Fruit fly (Drosophila melanogaster) whole organism, embryonic: ENCODE data around the gene CG13022.
A peak's percentile ranks its signal among the peaks of the same experiment; 100 is the strongest.

Experiments used
- Awh ChIP-seq: fragments of 200-800 bp; sonication (Bioruptor generic); IDR thresholded peaks from 2 replicates; pipeline ENCODE4, ENCODE4 v1.3.6; 2022; ENCODE audit warnings: missing biosample characterization, missing genetic modification characterization
- B-H2 ChIP-seq: fragments of 200-800 bp; sonication (Bioruptor generic); optimal IDR thresholded peaks from 2 replicates; lab custom pipeline; 2018; ENCODE audit warnings: missing biosample characterization, mild to moderate bottlenecking, missing genetic modification characterization
- BtbVII ChIP-seq: fragments of 200-800 bp; sonication (Bioruptor generic); optimal IDR thresholded peaks from 3 replicates; lab custom pipeline; 2017; ENCODE audit warnings: missing biosample characterization, mild to moderate bottlenecking, missing genetic modification characterization
- CG12219 ChIP-seq: fragments of 200-800 bp; sonication (Bioruptor generic); optimal IDR thresholded peaks from 3 replicates; lab custom pipeline; 2018; ENCODE audit warnings: missing biosample characterization, mild to moderate bottlenecking, missing genetic modification characterization
- CG12236 ChIP-seq: fragments of 200-800 bp; sonication (Bioruptor generic); optimal IDR thresholded peaks from 2 replicates; lab custom pipeline; 2016; ENCODE audit warnings: missing biosample characterization, missing genetic modification characterization
- CG13123 ChIP-seq: fragments of 200-800 bp; sonication (Bioruptor generic); optimal IDR thresholded peaks from 2 replicates; lab custom pipeline; 2016; ENCODE audit warnings: missing biosample characterization, missing genetic modification characterization
- CG13296 ChIP-seq: fragments of 200-800 bp; sonication (Bioruptor generic); optimal IDR thresholded peaks from 3 replicates; lab custom pipeline; 2018; ENCODE audit warnings: missing biosample characterization, mild to moderate bottlenecking, missing genetic modification characterization
- CG1602 ChIP-seq: fragments of 200-800 bp; sonication (Bioruptor generic); optimal IDR thresholded peaks from 3 replicates; lab custom pipeline; 2016; ENCODE audit warnings: missing biosample characterization, missing genetic modification characterization
- CG17186 ChIP-seq: fragments of 200-800 bp; sonication (Bioruptor generic); optimal IDR thresholded peaks from 3 replicates; lab custom pipeline; 2017; ENCODE audit warnings: missing biosample characterization, missing genetic modification reagents, missing genetic modification characterization
- CG17328 ChIP-seq: fragments of 200-800 bp; sonication (Bioruptor generic); IDR thresholded peaks from 2 replicates; pipeline ENCODE4 v1.3.6; 2022; ENCODE audit warnings: missing biosample characterization, missing genetic modification characterization
- CG2120 ChIP-seq: fragments of 200-800 bp; sonication (Bioruptor generic); optimal IDR thresholded peaks from 3 replicates; lab custom pipeline; 2016; ENCODE audit warnings: missing biosample characterization, missing genetic modification characterization
- CG2678 ChIP-seq: fragments of 200-800 bp; sonication (Bioruptor generic); optimal IDR thresholded peaks from 3 replicates; lab custom pipeline; 2019; ENCODE audit warnings: missing biosample characterization, mild to moderate bottlenecking, missing genetic modification characterization, moderate library complexity
- CG30431 ChIP-seq: fragments of 200-800 bp; sonication (Bioruptor generic); optimal IDR thresholded peaks from 2 replicates; lab custom pipeline; 2017; ENCODE audit warnings: missing biosample characterization, missing genetic modification characterization
- CG31441 ChIP-seq: fragments of 200-800 bp; sonication (Bioruptor generic); IDR thresholded peaks from 2 replicates; pipeline ENCODE4 v1.3.6; 2022; ENCODE audit warnings: missing biosample characterization, missing genetic modification characterization
- CG3407 ChIP-seq: fragments of 200-800 bp; sonication (Bioruptor generic); optimal IDR thresholded peaks from 2 replicates; lab custom pipeline; 2018; ENCODE audit warnings: missing biosample characterization, mild to moderate bottlenecking, missing genetic modification characterization
- CG34376 ChIP-seq: fragments of 200-800 bp; sonication (Bioruptor generic); optimal IDR thresholded peaks from 2 replicates; lab custom pipeline; 2018; ENCODE audit warnings: missing biosample characterization, mild to moderate bottlenecking, missing genetic modification characterization
- CG34422 ChIP-seq: fragments of 200-800 bp; sonication (Bioruptor generic); IDR thresholded peaks from 3 replicates; pipeline ENCODE4 v1.3.6; 2022; ENCODE audit warnings: missing biosample characterization, missing genetic modification characterization
- CG6765 ChIP-seq: fragments of 200-800 bp; sonication (Bioruptor generic); optimal IDR thresholded peaks from 3 replicates; lab custom pipeline; 2017; ENCODE audit warnings: missing biosample characterization, mild to moderate bottlenecking, missing genetic modification characterization
- CG9932 ChIP-seq: fragments of 200-800 bp; sonication (Bioruptor generic); IDR thresholded peaks from 2 replicates; pipeline ENCODE4 v1.3.6; 2022; ENCODE audit warnings: missing biosample characterization, missing genetic modification characterization
- CTCF ChIP-seq: fragments of 200-800 bp; sonication (Bioruptor generic); optimal IDR thresholded peaks from 2 replicates; lab custom pipeline; 2017; ENCODE audit warnings: missing biosample characterization, mild to moderate bottlenecking, missing genetic modification characterization, moderate library complexity
- H15 ChIP-seq: fragments of 200-800 bp; sonication (Bioruptor generic); IDR thresholded peaks from 3 replicates; pipeline ENCODE4 v1.3.6; 2022; ENCODE audit warnings: missing biosample characterization, missing genetic modification characterization
- HHEX ChIP-seq: fragments of 200-800 bp; sonication (Bioruptor generic); optimal IDR thresholded peaks from 3 replicates; lab custom pipeline; 2017; ENCODE audit warnings: missing biosample characterization, mild to moderate bottlenecking, missing genetic modification characterization, missing genetic modification reagents
- HLH3B ChIP-seq: fragments of 200-800 bp; sonication (Bioruptor generic); IDR thresholded peaks from 2 replicates; pipeline ENCODE4 v1.3.6; 2022; ENCODE audit warnings: missing biosample characterization, missing genetic modification characterization
- Jarid2 ChIP-seq: fragments of 200-800 bp; sonication (Bioruptor generic); optimal IDR thresholded peaks from 3 replicates; lab custom pipeline; 2017; ENCODE audit warnings: mild to moderate bottlenecking, missing biosample characterization, missing genetic modification reagents, missing genetic modification characterization
- Med ChIP-seq: fragments of 200-800 bp; sonication (Bioruptor generic); peaks from one replicate; lab custom pipeline; 2016; ENCODE audit warnings: missing biosample characterization, missing genetic modification characterization, mild to moderate bottlenecking, inconsistent platforms, moderate library complexity
- NFAT ChIP-seq: fragments of 200-800 bp; sonication (Bioruptor generic); IDR thresholded peaks from 2 replicates; pipeline ENCODE4 v1.3.6; 2022; ENCODE audit warnings: missing biosample characterization, missing genetic modification characterization
- Nf-YB ChIP-seq: fragments of 200-800 bp; sonication (Bioruptor generic); optimal IDR thresholded peaks from 3 replicates; lab custom pipeline; 2019; ENCODE audit warnings: missing biosample characterization, mild to moderate bottlenecking, missing genetic modification characterization, moderate library complexity
- Rfx ChIP-seq: fragments of 200-800 bp; sonication (Bioruptor generic); IDR thresholded peaks from 2 replicates; pipeline ENCODE4 v1.3.6; 2022; ENCODE audit warnings: missing biosample characterization, missing genetic modification characterization
- Sox100B ChIP-seq: fragments of 200-800 bp; sonication (Bioruptor generic); optimal IDR thresholded peaks from 3 replicates; lab custom pipeline; 2018; ENCODE audit warnings: missing biosample characterization, mild to moderate bottlenecking, missing genetic modification characterization
- ac ChIP-seq: fragments of 200-800 bp; sonication (Bioruptor generic); optimal IDR thresholded peaks from 3 replicates; lab custom pipeline; 2017; ENCODE audit warnings: missing biosample characterization, mild to moderate bottlenecking, missing genetic modification characterization
- bigmax ChIP-seq: fragments of 200-800 bp; sonication (Bioruptor generic); optimal IDR thresholded peaks from 2 replicates; lab custom pipeline; 2018; ENCODE audit warnings: missing biosample characterization, mild to moderate bottlenecking, missing genetic modification characterization
- disco-r ChIP-seq: fragments of 200-800 bp; sonication (Bioruptor generic); optimal IDR thresholded peaks from 2 replicates; lab custom pipeline; 2016; ENCODE audit warnings: missing biosample characterization, missing genetic modification characterization
- ftz-f1 ChIP-seq: fragments of 200-800 bp; sonication (Bioruptor generic); optimal IDR thresholded peaks from 2 replicates; lab custom pipeline; 2016; ENCODE audit warnings: missing biosample characterization, missing genetic modification characterization
- gcm ChIP-seq: fragments of 200-800 bp; sonication (Bioruptor generic); optimal IDR thresholded peaks from 2 replicates; lab custom pipeline; 2019; ENCODE audit warnings: missing biosample characterization, mild to moderate bottlenecking, missing genetic modification characterization, moderate library complexity
- gem ChIP-seq: fragments of 200-800 bp; sonication (Bioruptor generic); optimal IDR thresholded peaks from 2 replicates; lab custom pipeline; 2019; ENCODE audit warnings: missing biosample characterization, mild to moderate bottlenecking, missing genetic modification characterization, moderate library complexity
- jumu ChIP-seq: fragments of 200-800 bp; sonication (Bioruptor generic); optimal IDR thresholded peaks from 3 replicates; lab custom pipeline; 2016; ENCODE audit warnings: missing biosample characterization, missing genetic modification characterization
- lov ChIP-seq, 2 experiments: fragments of 200-800 bp in 1 of 2; fragments of >200 bp in 1 of 2; sonication (Bioruptor generic) in 1 of 2; IDR thresholded peaks in 1 of 2; optimal IDR thresholded peaks in 1 of 2; 2 replicates in 1 of 2; 3 replicates in 1 of 2; pipeline versions ENCODE4 v1.3.6 to Lab custom; 2017 to 2022; ENCODE audit warnings: missing biosample characterization in 1 of 2, missing genetic modification characterization in 1 of 2
- phol ChIP-seq: fragments of 200-800 bp; sonication (Bioruptor generic); optimal IDR thresholded peaks from 3 replicates; lab custom pipeline; 2018; ENCODE audit warnings: missing biosample characterization, mild to moderate bottlenecking, missing genetic modification characterization, moderate library complexity
- pros ChIP-seq: fragments of 200-800 bp; sonication (Bioruptor generic); optimal IDR thresholded peaks from 3 replicates; lab custom pipeline; 2019; ENCODE audit warnings: missing biosample characterization, mild to moderate bottlenecking, missing genetic modification characterization, moderate library complexity
- schlank ChIP-seq: fragments of 200-800 bp; sonication (Bioruptor generic); optimal IDR thresholded peaks from 2 replicates; lab custom pipeline; 2018; ENCODE audit warnings: missing biosample characterization, mild to moderate bottlenecking, missing genetic modification characterization
- sim ChIP-seq: fragments of 200-800 bp; sonication (Bioruptor generic); IDR thresholded peaks from 2 replicates; pipeline ENCODE4 v1.3.6; 2022; ENCODE audit warnings: missing biosample characterization, missing genetic modification characterization
- sna ChIP-seq: fragments of 200-800 bp; sonication (Bioruptor generic); IDR thresholded peaks from 2 replicates; pipeline ENCODE4 v1.3.6; 2022; ENCODE audit warnings: missing biosample characterization, missing genetic modification characterization; ENCODE audit not compliant: partially characterized antibody
- toy ChIP-seq: fragments of 200-800 bp; sonication (Bioruptor generic); IDR thresholded peaks from 2 replicates; pipeline ENCODE4 v1.3.6; 2022; ENCODE audit warnings: missing biosample characterization, missing genetic modification characterization
- trem ChIP-seq: fragments of 200-800 bp; optimal IDR thresholded peaks from 3 replicates; lab custom pipeline; 2019; ENCODE audit warnings: missing biosample characterization, mild to moderate bottlenecking, missing genetic modification characterization, moderate library complexity
- vvl ChIP-seq: fragments of 200-800 bp; sonication (Bioruptor generic); IDR thresholded peaks from 2 replicates; pipeline ENCODE4 v1.3.6; 2022; ENCODE audit warnings: missing biosample characterization, missing genetic modification characterization
- wdn ChIP-seq: fragments of 200-800 bp; sonication (Bioruptor generic); IDR thresholded peaks from 2 replicates; pipeline ENCODE4 v1.3.6; 2022; ENCODE audit warnings: missing biosample characterization, missing genetic modification characterization
- zen2 ChIP-seq: fragments of 200-800 bp; sonication (Bioruptor generic); IDR thresholded peaks from 3 replicates; pipeline ENCODE4 v1.3.6; 2022; ENCODE audit warnings: missing biosample characterization, missing genetic modification characterization; ENCODE audit not compliant: partially characterized antibody
- zfh2 ChIP-seq: fragments of 200-800 bp; sonication (Bioruptor generic); optimal IDR thresholded peaks from 2 replicates; lab custom pipeline; 2016; ENCODE audit warnings: missing biosample characterization, missing genetic modification characterization

The CG13022 gene

DNA sequence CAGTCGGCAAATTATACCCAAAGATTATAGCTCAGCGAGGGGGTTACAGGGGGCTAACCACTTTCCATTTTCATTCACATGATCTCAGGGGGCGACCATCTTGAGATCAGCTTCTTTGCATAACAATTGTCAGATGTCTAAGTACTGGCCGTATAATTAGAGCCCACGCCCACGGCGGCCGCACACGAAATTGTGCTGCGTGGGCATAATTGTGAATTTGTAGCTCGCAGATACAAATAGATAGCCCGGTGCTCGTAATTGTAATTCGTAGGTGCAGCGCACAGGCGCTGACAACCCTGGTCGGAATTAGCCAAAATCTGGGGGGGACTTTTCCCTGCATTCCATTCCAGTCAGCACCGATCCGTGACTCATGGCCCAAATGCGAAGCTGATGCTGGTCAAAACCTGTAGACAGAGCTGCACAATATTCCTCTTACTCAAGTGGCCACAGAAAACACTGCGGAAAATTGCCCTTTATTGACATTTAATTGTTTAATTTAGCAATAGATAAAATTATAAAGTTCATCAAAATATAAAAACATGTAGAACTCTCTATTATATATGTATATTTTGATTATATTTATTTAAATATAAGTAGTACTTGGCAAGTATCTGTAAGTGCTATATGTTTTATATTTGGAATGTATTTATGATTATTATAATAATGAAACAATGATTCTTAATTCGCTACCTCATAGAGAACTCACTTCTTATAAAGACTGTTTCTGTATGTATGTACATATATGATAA lies 33.0 kb upstream of the CG13022 start (continued):
- 0 out of 2 replicates have a peak, but pooled peaks have one; percentile 7 for TF ChIP-seq Awh
- TF ChIP-seq jumu (GFP tag; lab: Kevin White, UChicago): no peak
- peak; percentile 15 for TF ChIP-seq CG2678 (tag; lab: Kevin White, UChicago)
- no peak for TF ChIP-seq phol (tag; lab: Kevin White, UChicago)
- peak; percentile 17; the same call in 1 of the 2 replicates for TF ChIP-seq Rfx (GFP tag; lab: Robert Waterston, UW)
- TF ChIP-seq CG13123: no peak
- TF ChIP-seq CG31441 (GFP tag; lab: Robert Waterston, UW): 0 out of 2 replicates have a peak, but pooled peaks have one; percentile 16
- peak; percentile 14 for TF ChIP-seq Sox100B
- no peak for TF ChIP-seq lov (optimal IDR thresholded peaks at IDR 0.05; lab: Kevin White, UChicago)
- 0 out of 3 replicates have a peak, but pooled peaks have one; percentile 44 for TF ChIP-seq lov (GFP tag; IDR thresholded peaks at IDR 0.05; lab: Robert Waterston, UW)
- TF ChIP-seq disco-r: no peak
- no peak for TF ChIP-seq zfh2
- TF ChIP-seq Med (GFP tag; lab: Kevin White, UChicago): peak; percentile 2
- TF ChIP-seq gem (tag; lab: Kevin White, UChicago): peak; percentile 1
- no peak for TF ChIP-seq CG30431 (GFP tag; lab: Kevin White, UChicago)
- TF ChIP-seq CG2120 (GFP tag; lab: Kevin White, UChicago): no peak
- TF ChIP-seq bigmax (GFP tag; lab: Kevin White, UChicago): no peak

dm6 chr3L:16969652-16970109 lies 30.9 kb upstream of the CG13022 start, which contains the start of gene Exn:
TSS of gene Exn (plus strand) at chr3L:16970013.
- peak; percentile 90 for TF ChIP-seq Med (GFP tag; lab: Kevin White, UChicago)
- TF ChIP-seq BtbVII (GFP tag; lab: Kevin White, UChicago): peak; percentile 40
- TF ChIP-seq NFAT (GFP tag; lab: Robert Waterston, UW): 0 out of 2 replicates have a peak, but pooled peaks have one; percentile 29
- TF ChIP-seq CG13296 (GFP tag; lab: Kevin White, UChicago): peak; percentile 39
- TF ChIP-seq pros: peak; percentile 38
- TF ChIP-seq wdn: 0 out of 2 replicates have a peak, but pooled peaks have one; percentile 10
- TF ChIP-seq ac (GFP tag; lab: Kevin White, UChicago): no peak
- peak; percentile 23; the same call in 1 of the 2 replicates for TF ChIP-seq CG17328 (GFP tag; lab: Robert Waterston, UW)
- peak; percentile 43 for TF ChIP-seq CG6765 (GFP tag; lab: Kevin White, UChicago)
- no peak for TF ChIP-seq CG2678 (tag; lab: Kevin White, UChicago)
- TF ChIP-seq sim (GFP tag; lab: Robert Waterston, UW): no peak
- peak; percentile 38 for TF ChIP-seq gcm
- TF ChIP-seq CG17186: no peak
- TF ChIP-seq CG9932 (GFP tag; lab: Robert Waterston, UW): peak; percentile 49
- peak; percentile 87 for TF ChIP-seq CG34376 (GFP tag; lab: Kevin White, UChicago)
- no peak for TF ChIP-seq Nf-YB (GFP tag; lab: Kevin White, UChicago)
- peak; percentile 52 for TF ChIP-seq schlank (tag; lab: Kevin White, UChicago)
- peak; percentile 71 for TF ChIP-seq vvl (GFP tag; lab: Robert Waterston, UW)
- no peak for TF ChIP-seq H15 (GFP tag; lab: Robert Waterston, UW)
- TF ChIP-seq toy (GFP tag; lab: Robert Waterston, UW): peak; percentile 37; the same call in 1 of the 2 replicates
- TF ChIP-seq CG12219 (GFP tag; lab: Kevin White, UChicago): peak; percentile 37
- no peak for TF ChIP-seq trem
- no peak for TF ChIP-seq CG3407 (GFP tag; lab: Kevin White, UChicago)
- peak; percentile 56; the same call in 1 of the 2 replicates for TF ChIP-seq Awh
- no peak for TF ChIP-seq CG12236 (GFP tag; lab: Kevin White, UChicago)
- no peak for TF ChIP-seq CG1602 (GFP tag; lab: Kevin White, UChicago)
- no peak for TF ChIP-seq CTCF (GFP tag; lab: Kevin White, UChicago)
- peak; percentile 47; the same call in 1 of the 2 replicates for TF ChIP-seq HLH3B (GFP tag; lab: Robert Waterston, UW)
- TF ChIP-seq Jarid2 (GFP tag; lab: Kevin White, UChicago): peak; percentile 70
- peak; percentile 48; the same call in 1 of the 3 replicates for TF ChIP-seq CG34422 (GFP tag; lab: Robert Waterston, UW)
- TF ChIP-seq sna (GFP tag; lab: Robert Waterston, UW): no peak
- peak; percentile 34 for TF ChIP-seq B-H2 (GFP tag; lab: Kevin White, UChicago)
- 0 out of 3 replicates have a peak, but pooled peaks have one; percentile 60 for TF ChIP-seq zen2 (GFP tag; lab: Robert Waterston, UW)
- TF ChIP-seq HHEX (GFP tag; lab: Kevin White, UChicago): peak; percentile 58
- peak; percentile 72 for TF ChIP-seq ftz-f1 (GFP tag; lab: Kevin White, UChicago)
